Worm (Caenorhabditis elegans) whole organism, dauer: ENCODE measurements around the gene F09C6.15.

Experiments used
- unc-62 ChIP-seq: sonication (generic microtip); optimal IDR thresholded peaks from 2 replicates; lab custom pipeline; 2017; ENCODE audit warnings: missing biosample characterization, missing genetic modification reagents, missing genetic modification characterization

Gene F09C6.15

DNA sequence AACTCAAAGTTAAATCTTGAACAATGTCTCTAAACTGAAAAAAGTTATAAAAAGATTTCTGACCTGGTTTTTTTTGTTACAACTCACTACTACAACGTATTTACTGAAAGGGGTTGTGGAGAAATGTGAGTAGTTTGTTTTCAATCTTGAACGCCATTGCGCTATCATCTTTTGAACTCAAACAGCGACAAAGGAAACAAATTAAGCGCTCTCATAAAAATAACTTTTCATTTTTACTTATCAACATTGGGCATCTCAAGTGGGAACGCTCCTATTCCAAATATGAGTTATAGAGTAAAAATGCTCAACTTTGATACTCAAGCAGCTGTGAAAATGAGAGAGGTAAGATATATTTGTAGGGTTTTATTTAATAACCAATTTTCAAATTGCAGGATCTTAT lies at the start of gene F09C6.15:
TSS of gene F09C6.15 (plus strand) at position 301 of the 400 bp plus-strand sequence.
- no peak for TF ChIP-seq unc-62

DNA sequence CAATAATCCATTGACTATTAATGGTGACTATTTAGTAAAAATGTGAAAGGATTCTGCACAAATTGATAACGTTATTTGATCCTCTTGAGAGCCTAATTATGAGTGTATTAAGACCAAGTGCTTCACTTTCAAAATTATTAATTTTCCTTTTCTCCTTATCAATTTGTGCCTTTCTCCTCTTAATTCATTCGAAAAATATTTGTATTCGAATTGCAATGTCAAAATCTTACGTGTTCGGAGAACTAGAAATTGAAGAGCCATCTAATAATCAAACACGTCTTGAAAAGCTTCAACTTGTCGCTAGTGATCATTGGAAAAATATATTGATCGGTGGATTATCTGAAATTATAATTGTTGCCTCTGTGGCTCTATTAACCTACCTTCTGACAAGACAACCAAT lies 45.0 kb upstream of the F09C6.15 start, which contains the start of the genes clec-36 and clec-26:
TSS of gene clec-36 (minus strand) at position 101 of the 400 bp plus-strand sequence.
TSS of gene clec-26 (plus strand) at position 114 of the 400 bp plus-strand sequence.
- no peak for TF ChIP-seq unc-62

DNA sequence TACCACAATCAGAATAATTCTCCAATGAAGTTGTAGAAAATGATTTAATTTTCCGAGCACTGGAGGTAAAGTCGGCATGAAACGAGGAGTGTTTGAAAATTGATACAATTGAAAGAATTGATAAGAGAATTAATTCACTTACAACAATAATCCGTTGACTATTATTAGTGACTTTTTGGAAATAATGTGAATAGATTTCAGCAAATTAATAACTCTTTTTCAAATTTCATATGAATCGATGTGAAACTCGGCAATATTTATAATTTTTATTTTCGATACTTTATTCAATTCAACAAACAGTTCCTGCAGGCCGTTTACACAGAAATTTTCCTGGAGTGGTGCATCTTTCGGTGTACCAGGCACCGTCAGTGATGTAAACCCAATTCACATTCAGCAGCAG lies 41.5 kb upstream of the F09C6.15 start, which contains the start of gene clec-37:
TSS of gene clec-37 (minus strand) at position 101 of the 400 bp plus-strand sequence.
- no peak for TF ChIP-seq unc-62

DNA sequence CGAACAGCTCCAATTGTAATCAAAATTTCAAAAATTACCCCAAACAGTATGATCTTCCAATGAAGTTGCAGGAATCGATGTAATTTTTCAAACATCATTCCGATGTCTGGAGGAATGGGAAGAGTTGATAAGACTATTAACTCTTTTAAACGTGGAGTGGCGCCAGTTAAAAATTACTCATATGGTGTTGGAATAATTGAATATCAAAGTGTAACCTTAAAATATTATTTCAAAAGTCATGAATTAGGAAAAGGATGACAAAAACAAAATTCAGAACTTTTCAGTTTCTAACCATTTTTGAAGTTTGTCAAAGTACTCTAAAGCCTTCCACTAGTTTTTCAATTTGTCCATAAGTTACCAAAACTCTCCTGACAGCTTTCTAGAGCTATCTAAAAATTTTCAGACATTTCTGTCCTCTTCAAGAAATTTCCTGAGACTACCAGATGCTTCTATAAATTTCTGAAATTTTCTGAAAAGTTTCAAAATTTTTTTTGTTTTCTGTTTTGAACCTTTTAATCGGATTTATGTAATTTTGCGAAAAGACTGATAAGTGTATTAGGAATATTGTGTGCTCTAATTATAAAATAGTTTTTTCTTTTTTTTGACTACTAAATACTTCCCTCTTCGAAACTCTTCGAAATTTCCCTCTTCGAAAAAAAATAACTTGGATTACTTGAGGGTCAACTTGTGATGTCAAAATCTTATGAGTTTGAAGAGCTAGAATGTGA lies 39.4 kb upstream of the F09C6.15 start, which contains the start of the genes clec-35 and clec-27:
TSS of gene clec-35 (minus strand) at position 101 of the 728 bp plus-strand sequence.
TSS of gene clec-27 (plus strand) at position 678 of the 728 bp plus-strand sequence.
- no peak for TF ChIP-seq unc-62

DNA sequence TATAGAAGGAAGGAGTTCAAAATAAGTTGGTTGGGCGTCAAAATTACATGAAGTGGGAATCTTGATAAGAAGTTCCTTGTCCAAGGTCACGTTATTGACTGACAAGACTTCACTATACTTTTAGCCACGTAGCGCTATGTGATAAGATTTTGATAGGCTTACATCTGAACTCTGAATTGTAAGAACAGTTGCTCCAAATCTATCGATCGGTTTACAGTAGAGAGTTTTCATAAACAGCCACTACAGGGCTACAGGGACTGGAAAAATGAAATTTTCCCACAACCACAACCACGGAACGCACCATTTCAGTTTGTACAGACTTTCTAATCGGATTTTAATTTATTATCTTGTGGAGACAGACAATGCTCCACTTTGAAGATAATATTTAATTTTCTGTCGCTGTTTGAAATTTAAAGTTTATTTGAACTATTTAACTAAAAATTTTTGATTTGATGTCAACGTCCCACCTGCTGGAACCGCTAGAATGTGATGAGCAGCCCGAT lies 35.5 kb upstream of the F09C6.15 start, which contains the start of the genes clec-31 and clec-22:
TSS of gene clec-31 (minus strand) at position 101 of the 503 bp plus-strand sequence.
TSS of gene clec-22 (plus strand) at position 453 of the 503 bp plus-strand sequence.
- no peak for TF ChIP-seq unc-62

DNA sequence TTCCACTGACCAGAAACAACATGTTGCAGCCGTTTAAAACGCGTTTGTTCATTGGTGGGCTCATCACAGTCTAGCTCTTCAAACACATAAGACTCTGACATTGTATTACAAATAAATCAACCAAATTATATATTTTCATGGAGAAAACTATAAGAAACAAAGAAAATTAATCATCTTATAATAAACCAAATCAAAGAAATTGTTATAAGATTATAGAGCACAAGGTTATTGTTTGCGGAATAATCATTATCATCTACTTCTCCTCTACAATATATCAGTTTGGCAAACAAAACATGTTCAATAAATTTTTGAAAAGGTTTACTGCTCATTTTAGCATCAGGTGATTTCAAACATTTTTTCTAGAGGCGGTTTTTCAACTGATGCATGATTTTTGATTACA lies 31.8 kb upstream of the F09C6.15 start, which contains the start of the genes clec-32 and clec-24:
TSS of gene clec-32 (minus strand) at position 101 of the 400 bp plus-strand sequence.
TSS of gene clec-24 (plus strand) at position 294 of the 400 bp plus-strand sequence.
- TF ChIP-seq unc-62, result no peak

DNA sequence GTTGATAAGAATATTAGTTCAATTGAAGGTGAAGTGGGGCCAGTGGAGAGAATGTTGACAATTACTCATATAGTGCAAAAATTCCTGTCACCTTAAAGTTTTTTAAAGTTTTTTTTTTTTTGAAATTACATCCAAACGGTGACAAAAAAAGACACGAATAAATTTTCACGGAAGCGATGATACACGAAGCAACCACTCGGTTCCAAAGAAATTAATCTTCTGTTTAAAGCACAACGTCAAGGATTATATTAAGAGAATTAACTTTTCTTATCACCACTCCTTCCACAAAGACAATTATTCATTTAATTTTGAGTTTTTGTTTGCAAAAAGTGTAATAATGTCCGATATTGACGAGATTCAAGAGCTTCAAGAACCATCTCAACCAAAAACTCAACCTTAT lies 28.1 kb upstream of the F09C6.15 start, which contains the start of gene clec-28:
TSS of gene clec-28 (plus strand) at position 301 of the 400 bp plus-strand sequence.
- no peak for TF ChIP-seq unc-62

DNA sequence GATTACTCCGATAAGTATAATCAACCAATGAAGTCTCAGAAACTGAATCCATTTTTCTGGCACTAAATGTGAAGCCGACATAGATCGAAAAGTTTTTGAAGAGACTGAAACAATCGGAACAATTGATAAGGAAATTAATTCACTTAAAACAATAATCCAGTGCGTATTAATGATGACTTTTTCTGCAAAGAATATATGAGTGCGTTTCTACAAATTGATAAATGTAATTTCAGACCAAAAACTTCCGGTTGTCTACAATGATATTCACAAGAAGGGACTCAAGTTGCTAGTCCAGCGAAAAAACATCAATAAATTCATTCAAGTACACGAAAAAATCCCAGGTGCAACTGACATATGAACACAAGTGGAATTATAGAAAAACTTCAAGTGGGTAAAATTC lies 23.8 kb upstream of the F09C6.15 start, which contains the start of gene clec-33:
TSS of gene clec-33 (minus strand) at position 101 of the 400 bp plus-strand sequence.
- TF ChIP-seq unc-62, result no peak

DNA sequence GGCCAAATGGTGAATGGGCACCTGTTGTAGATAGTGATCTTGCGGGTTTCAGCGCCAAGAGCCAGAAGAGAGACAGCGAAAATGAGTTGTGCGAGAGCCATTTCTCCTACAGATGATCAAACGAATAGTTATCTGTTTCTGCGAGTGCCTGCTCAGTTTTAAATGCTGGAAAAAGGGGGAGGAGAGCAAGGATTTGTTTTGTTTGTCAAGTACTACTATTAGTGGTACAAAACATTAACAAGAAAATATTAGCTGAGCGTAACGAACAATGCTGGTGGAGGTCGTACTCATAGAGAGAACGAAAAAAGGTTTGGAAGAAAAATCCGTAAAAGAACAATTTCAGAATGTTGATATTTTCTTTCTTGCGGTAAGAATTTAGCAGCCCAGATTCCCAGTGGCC lies 22.2 kb upstream of the F09C6.15 start, which contains the start of gene thn-4:
TSS of gene thn-4 (minus strand) at position 101 of the 400 bp plus-strand sequence.
- TF ChIP-seq unc-62, result no peak

DNA sequence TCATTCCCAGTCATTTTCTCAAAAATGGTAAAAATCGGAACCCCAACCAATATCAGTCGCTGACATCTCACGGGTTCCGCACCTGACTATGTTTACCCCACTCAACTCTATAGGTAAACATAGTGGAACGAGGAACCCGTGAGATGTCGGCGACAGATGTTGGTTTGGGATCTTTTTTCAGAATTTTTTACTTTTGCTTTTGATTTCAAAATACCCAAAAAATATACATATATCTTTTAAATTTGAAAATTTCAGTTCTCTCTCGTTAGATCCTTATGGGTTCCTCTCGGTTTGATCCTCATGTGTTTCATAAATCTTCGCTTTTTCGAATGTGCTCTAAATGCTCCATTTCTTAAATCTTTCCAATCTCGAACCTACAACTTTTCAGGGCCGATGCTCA lies 19.9 kb upstream of the F09C6.15 start, which contains the start of gene srw-23:
TSS of gene srw-23 (plus strand) at position 301 of the 400 bp plus-strand sequence.
- TF ChIP-seq unc-62, result no peak

DNA sequence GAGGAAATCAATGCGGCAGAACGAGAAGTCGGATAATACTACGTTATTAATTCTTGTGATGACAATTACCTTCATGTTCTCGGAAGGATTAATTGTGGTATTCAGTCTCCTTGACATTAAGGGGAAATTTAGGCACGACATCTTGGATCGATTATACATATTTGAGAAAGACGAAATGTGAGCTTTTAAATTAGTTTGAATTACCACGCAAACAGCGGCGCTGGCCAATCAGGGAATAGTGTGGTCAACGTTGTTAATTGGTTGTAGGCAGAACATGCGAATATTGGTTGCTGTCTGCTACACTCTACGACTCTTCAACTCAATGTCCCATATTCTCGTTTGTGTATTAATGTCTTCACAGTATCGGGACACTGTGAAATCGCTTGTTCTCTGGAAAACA lies 18.6 kb upstream of the F09C6.15 start, which contains the start of gene F49A5.10:
TSS of gene F49A5.10 (plus strand) at position 301 of the 400 bp plus-strand sequence.
- no peak for TF ChIP-seq unc-62

DNA sequence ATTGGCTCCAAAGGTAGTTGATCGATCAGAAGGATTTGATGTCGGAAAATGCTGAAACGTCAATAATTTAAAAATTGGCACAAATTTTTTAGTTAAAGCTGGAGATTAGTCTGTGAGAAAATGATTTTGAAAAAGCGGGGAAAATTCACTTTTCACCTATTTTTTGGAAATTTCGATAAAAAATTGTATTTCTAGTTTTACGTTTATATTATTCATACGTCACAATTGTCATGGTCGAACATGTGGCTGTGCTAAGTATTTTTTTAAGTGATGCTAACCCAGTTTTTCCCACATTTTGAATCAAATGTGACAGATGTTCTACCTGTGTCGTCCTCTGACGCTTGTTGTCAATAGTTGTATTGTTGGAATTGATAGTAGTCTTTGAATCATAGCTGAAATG lies 14.0 kb upstream of the F09C6.15 start:
- no peak for TF ChIP-seq unc-62

DNA sequence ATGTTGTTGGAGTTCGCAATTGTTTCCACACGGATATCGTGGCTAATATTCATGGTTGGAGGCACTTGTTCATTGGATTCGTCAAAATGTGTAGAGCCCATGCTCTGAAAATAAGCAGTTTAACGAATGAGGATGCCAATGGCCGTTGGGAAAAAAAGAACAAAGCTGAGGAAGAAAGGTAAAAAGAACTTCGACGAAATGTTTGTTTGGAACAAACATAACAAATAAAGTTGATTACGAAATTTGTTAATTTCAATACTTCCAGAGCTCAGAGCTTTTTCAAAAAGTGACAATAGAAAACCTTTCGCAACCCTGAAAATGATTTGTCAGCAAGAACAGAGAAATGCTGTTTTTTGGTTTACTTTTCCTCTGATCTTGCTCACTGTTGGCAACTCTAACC lies 13.5 kb upstream of the F09C6.15 start, which contains the start of gene F09C6.3:
TSS of gene F09C6.3 (minus strand) at position 101 of the 400 bp plus-strand sequence.
- TF ChIP-seq unc-62, result no peak

DNA sequence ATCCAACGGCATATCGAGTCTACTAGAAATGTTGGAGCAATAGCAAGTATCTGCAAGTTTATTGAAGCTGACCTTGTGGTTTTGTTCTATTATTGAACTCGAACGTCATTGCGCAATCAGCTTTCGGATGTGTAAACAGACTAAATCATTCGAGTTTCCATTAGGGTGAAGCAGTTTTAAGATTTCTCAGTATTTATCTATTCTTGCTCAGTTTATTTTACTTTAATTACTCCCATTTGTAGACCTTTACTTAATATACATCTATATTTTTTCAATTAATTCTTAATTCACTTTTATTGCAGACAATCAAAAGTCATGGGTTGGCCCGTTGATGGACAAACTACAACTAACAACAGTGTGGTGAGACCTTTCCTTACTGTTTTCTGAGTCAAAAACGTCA lies 12.9 kb upstream of the F09C6.15 start, which contains the start of gene F09C6.14:
TSS of gene F09C6.14 (plus strand) at position 301 of the 400 bp plus-strand sequence.
- no peak for TF ChIP-seq unc-62

DNA sequence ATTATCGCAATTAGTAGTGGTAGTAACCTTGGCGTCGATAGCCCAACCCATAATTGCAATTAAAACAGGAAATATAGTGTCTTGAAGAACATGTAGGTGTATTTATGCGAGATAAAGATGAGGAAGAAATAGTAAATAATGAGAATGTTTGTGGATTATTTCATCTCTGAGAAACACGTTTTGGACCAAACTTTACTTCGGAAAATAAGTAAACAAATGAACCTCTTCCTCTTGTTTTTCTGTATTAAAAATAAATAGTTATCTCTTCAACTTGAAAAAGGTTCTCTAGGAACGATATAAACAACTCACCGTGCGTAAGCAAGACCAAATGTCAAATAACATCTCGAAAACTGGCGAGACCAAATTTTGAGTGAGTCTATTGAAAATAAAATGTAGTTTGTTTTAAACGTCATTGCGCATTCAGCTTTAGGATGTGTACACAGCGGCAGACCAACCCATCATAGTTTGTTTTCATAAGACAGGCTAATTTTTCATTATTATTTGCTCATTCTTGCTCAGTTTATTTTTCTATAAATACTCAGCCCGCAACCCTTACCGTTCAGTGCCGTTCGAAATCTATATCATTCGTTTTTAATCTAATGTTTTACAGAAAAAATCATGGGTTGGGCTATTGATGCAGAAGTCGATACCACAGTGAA lies 11.2 kb upstream of the F09C6.15 start, which contains the start of the genes F09C6.11 and F09C6.12:
TSS of gene F09C6.11 (minus strand) at position 51 of the 659 bp plus-strand sequence.
TSS of gene F09C6.12 (plus strand) at position 609 of the 659 bp plus-strand sequence.
- no peak for TF ChIP-seq unc-62

DNA sequence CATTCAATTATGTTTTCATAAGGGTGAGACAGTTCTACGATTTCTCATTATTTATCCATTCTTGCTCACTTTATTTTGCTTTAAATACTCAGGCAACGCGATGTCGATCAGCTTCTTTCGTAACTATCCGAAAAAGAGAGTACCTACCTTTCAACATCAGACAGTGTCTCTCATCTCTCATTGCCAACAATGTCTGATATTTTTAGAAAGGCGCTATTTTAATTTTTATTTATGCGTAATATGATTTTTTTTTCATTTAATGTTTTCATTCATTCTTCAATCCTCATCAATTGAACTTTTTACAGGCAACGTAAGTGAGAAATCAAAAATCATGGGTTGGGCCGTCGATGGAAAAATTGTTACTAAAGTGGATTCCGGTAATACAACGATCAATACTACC lies 8.8 kb upstream of the F09C6.15 start, which contains the start of gene F09C6.13:
TSS of gene F09C6.13 (plus strand) at position 301 of the 400 bp plus-strand sequence.
- no peak for TF ChIP-seq unc-62
